Fruit fly (Drosophila melanogaster) whole organism, prepupa: ENCODE measurements around the gene Usp5.

ENCODE experiments used
- Blimp-1 ChIP-seq: fragments of 200-800 bp; sonication (Bioruptor generic); optimal IDR thresholded peaks from 3 replicates; lab custom pipeline; 2017; ENCODE audit warnings: missing biosample characterization, missing genetic modification characterization, mild to moderate bottlenecking, moderate library complexity, missing genetic modification reagents
- CG10631 ChIP-seq: fragments of 200-800 bp; sonication (Bioruptor generic); optimal IDR thresholded peaks from 2 replicates; lab custom pipeline; 2016; ENCODE audit warnings: missing biosample characterization, missing genetic modification characterization
- CG10669 ChIP-seq: fragments of 200-800 bp; sonication (Bioruptor generic); optimal IDR thresholded peaks from 3 replicates; lab custom pipeline; 2018; ENCODE audit warnings: missing biosample characterization, mild to moderate bottlenecking, missing genetic modification characterization, moderate library complexity
- CG11294 ChIP-seq: fragments of 200-800 bp; sonication (Bioruptor generic); IDR thresholded peaks from 2 replicates; pipeline ENCODE4 v1.3.6; 2022; ENCODE audit warnings: missing biosample characterization, missing genetic modification characterization
- CG15336 ChIP-seq: fragments of 200-800 bp; sonication (Bioruptor generic); IDR thresholded peaks from 2 replicates; pipeline ENCODE4 v1.3.6; 2022; ENCODE audit warnings: missing biosample characterization, missing genetic modification characterization
- CG3032 ChIP-seq: fragments of 200-800 bp; optimal IDR thresholded peaks from 2 replicates; lab custom pipeline; 2019; ENCODE audit warnings: missing biosample characterization, mild to moderate bottlenecking, missing genetic modification characterization, moderate library complexity
- CG31627 ChIP-seq: fragments of 200-800 bp; sonication (Bioruptor generic); optimal IDR thresholded peaks from 3 replicates; lab custom pipeline; 2016; ENCODE audit warnings: missing biosample characterization, missing genetic modification characterization
- CG32006 ChIP-seq: fragments of 200-800 bp; sonication (Bioruptor generic); optimal IDR thresholded peaks from 3 replicates; lab custom pipeline; 2017; ENCODE audit warnings: missing biosample characterization, mild to moderate bottlenecking, missing genetic modification characterization
- CG34406 ChIP-seq: fragments of 200-800 bp; sonication (Bioruptor generic); optimal IDR thresholded peaks from 3 replicates; lab custom pipeline; 2016; ENCODE audit warnings: missing biosample characterization, missing genetic modification characterization
- CG3919 ChIP-seq: fragments of 200-800 bp; sonication (Bioruptor generic); optimal IDR thresholded peaks from 3 replicates; lab custom pipeline; 2016; ENCODE audit warnings: missing biosample characterization, missing genetic modification characterization
- CG6276 ChIP-seq: fragments of 200-800 bp; sonication (Bioruptor generic); optimal IDR thresholded peaks from 2 replicates; lab custom pipeline; 2017; ENCODE audit warnings: missing biosample characterization, mild to moderate bottlenecking, missing genetic modification characterization
- CG6792 ChIP-seq: fragments of 200-800 bp; sonication (Bioruptor generic); optimal IDR thresholded peaks from 3 replicates; lab custom pipeline; 2016; ENCODE audit warnings: missing biosample characterization, missing genetic modification characterization
- CG7368 ChIP-seq: fragments of 200-800 bp; sonication (Bioruptor generic); optimal IDR thresholded peaks from 3 replicates; lab custom pipeline; 2016; ENCODE audit warnings: missing biosample characterization, missing genetic modification characterization
- CG8319 ChIP-seq: fragments of 200-800 bp; sonication (Bioruptor generic); optimal IDR thresholded peaks from 3 replicates; lab custom pipeline; 2016; ENCODE audit warnings: missing biosample characterization, missing genetic modification characterization
- CG8632 ChIP-seq: fragments of 200-800 bp; sonication (Bioruptor generic); optimal IDR thresholded peaks from 3 replicates; lab custom pipeline; 2016; ENCODE audit warnings: missing biosample characterization, missing genetic modification characterization
- CG9139 ChIP-seq: fragments of 200-800 bp; sonication (Bioruptor generic); optimal IDR thresholded peaks from 3 replicates; lab custom pipeline; 2017; ENCODE audit warnings: missing biosample characterization, mild to moderate bottlenecking, missing genetic modification characterization
- Eip75B ChIP-seq: fragments of 200-800 bp; sonication (Bioruptor generic); optimal IDR thresholded peaks from 3 replicates; lab custom pipeline; 2016; ENCODE audit warnings: missing biosample characterization, missing genetic modification characterization
- Eip78C ChIP-seq: fragments of 200-800 bp; sonication (Bioruptor generic); peaks from one replicate; lab custom pipeline; 2016; ENCODE audit warnings: missing biosample characterization, missing genetic modification characterization
- Ets96B ChIP-seq: fragments of 200-800 bp; optimal IDR thresholded peaks from 2 replicates; lab custom pipeline; 2019; ENCODE audit warnings: missing biosample characterization, mild to moderate bottlenecking, missing genetic modification characterization, moderate library complexity
- Hr4 ChIP-seq: fragments of 200-800 bp; sonication (Bioruptor generic); optimal IDR thresholded peaks from 3 replicates; lab custom pipeline; 2016; ENCODE audit warnings: missing biosample characterization, missing genetic modification characterization
- Lpt ChIP-seq: fragments of 200-800 bp; sonication (Bioruptor generic); optimal IDR thresholded peaks from 3 replicates; lab custom pipeline; 2016; ENCODE audit warnings: missing biosample characterization, missing genetic modification characterization
- Met ChIP-seq: fragments of 200-800 bp; sonication (Bioruptor generic); optimal IDR thresholded peaks from 3 replicates; lab custom pipeline; 2016; ENCODE audit warnings: missing biosample characterization, missing genetic modification characterization
- OdsH ChIP-seq: fragments of 200-800 bp; sonication (Bioruptor generic); optimal IDR thresholded peaks from 3 replicates; lab custom pipeline; 2016; ENCODE audit warnings: missing biosample characterization, missing genetic modification characterization
- Sox14 ChIP-seq: fragments of 200-800 bp; sonication (Bioruptor generic); optimal IDR thresholded peaks from 3 replicates; lab custom pipeline; 2016; ENCODE audit warnings: missing biosample characterization, missing genetic modification characterization
- achi ChIP-seq: fragments of 200-800 bp; sonication (Bioruptor generic); optimal IDR thresholded peaks from 3 replicates; lab custom pipeline; 2016; ENCODE audit warnings: missing biosample characterization, missing genetic modification characterization
- cyc ChIP-seq: fragments of 200-800 bp; sonication (Bioruptor generic); optimal IDR thresholded peaks from 3 replicates; lab custom pipeline; 2016; ENCODE audit warnings: missing biosample characterization, missing genetic modification characterization
- dac ChIP-seq: fragments of 200-800 bp; sonication (Bioruptor generic); optimal IDR thresholded peaks from 2 replicates; lab custom pipeline; 2017; ENCODE audit warnings: missing biosample characterization, mild to moderate bottlenecking, missing genetic modification characterization
- esn ChIP-seq: fragments of 200-800 bp; sonication (Bioruptor generic); optimal IDR thresholded peaks from 2 replicates; lab custom pipeline; 2016; ENCODE audit warnings: missing biosample characterization, mild to moderate bottlenecking, missing genetic modification characterization, moderate library complexity
- fd59A ChIP-seq: fragments of 200-800 bp; sonication (Bioruptor generic); optimal IDR thresholded peaks from 2 replicates; lab custom pipeline; 2017; ENCODE audit warnings: missing biosample characterization, mild to moderate bottlenecking, missing genetic modification characterization, missing genetic modification reagents
- fkh ChIP-seq: fragments of 200-800 bp; sonication (Bioruptor generic); optimal IDR thresholded peaks from 3 replicates; lab custom pipeline; 2017; ENCODE audit warnings: missing biosample characterization, mild to moderate bottlenecking, missing genetic modification characterization, moderate library complexity
- lz ChIP-seq: fragments of 200-800 bp; sonication (Bioruptor generic); optimal IDR thresholded peaks from 3 replicates; lab custom pipeline; 2016; ENCODE audit warnings: missing biosample characterization, missing genetic modification characterization
- net ChIP-seq: fragments of 200-800 bp; sonication (Bioruptor generic); optimal IDR thresholded peaks from 3 replicates; lab custom pipeline; 2016; ENCODE audit warnings: missing biosample characterization, missing genetic modification characterization
- salr ChIP-seq, 2 experiments: fragments of 200-800 bp; sonication (Bioruptor generic); optimal IDR thresholded peaks; 3 replicates each; lab custom pipeline; 2016 to 2018; ENCODE audit warnings: missing biosample characterization in 2 of 2, missing genetic modification characterization in 2 of 2, mild to moderate bottlenecking in 1 of 2
- spab ChIP-seq: fragments of 200-800 bp; sonication (Bioruptor generic); optimal IDR thresholded peaks from 2 replicates; lab custom pipeline; 2017; ENCODE audit warnings: missing biosample characterization, mild to moderate bottlenecking, missing genetic modification characterization, missing genetic modification reagents
- ss ChIP-seq, 2 experiments: fragments of 200-800 bp; sonication (Bioruptor generic); optimal IDR thresholded peaks; 2 replicates in 1 of 2; 3 replicates in 1 of 2; lab custom pipeline; 2017 to 2018; ENCODE audit warnings: mild to moderate bottlenecking in 2 of 2, missing biosample characterization in 2 of 2, missing genetic modification characterization in 2 of 2, moderate library complexity in 1 of 2
- svp ChIP-seq: fragments of 200-800 bp; sonication (Bioruptor generic); peaks from one replicate; lab custom pipeline; 2016; ENCODE audit warnings: missing biosample characterization, missing genetic modification characterization
- topi ChIP-seq: fragments of 200-800 bp; sonication (Bioruptor generic); optimal IDR thresholded peaks from 3 replicates; lab custom pipeline; 2016; ENCODE audit warnings: missing biosample characterization, missing genetic modification characterization
- vri ChIP-seq: fragments of 200-800 bp; sonication (Bioruptor generic); optimal IDR thresholded peaks from 3 replicates; lab custom pipeline; 2016; ENCODE audit warnings: missing biosample characterization, mild to moderate bottlenecking, missing genetic modification characterization

Gene Usp5

dm6 chr3L:3143383-3143962 lies 4.7 kb downstream of the Usp5 start, which contains the start of the genes CG11537 and Alg2:
CG11537 (minus strand) TSS chr3L:3143457.
Alg2 (plus strand) TSS chr3L:3143808.
- no peak for TF ChIP-seq topi (GFP tag; lab: Kevin White, UChicago)
- TF ChIP-seq OdsH (GFP tag; lab: Kevin White, UChicago): peak; percentile 34
- TF ChIP-seq Hr4: no peak
- TF ChIP-seq CG34406 (GFP tag; lab: Kevin White, UChicago): peak; percentile 10
- no peak for TF ChIP-seq CG9139 (GFP tag; lab: Kevin White, UChicago)
- TF ChIP-seq Ets96B: peak; percentile 10
- no peak for TF ChIP-seq CG10631 (GFP tag; lab: Kevin White, UChicago)
- peak; percentile 36 for TF ChIP-seq CG3032 (tag; lab: Kevin White, UChicago)
- TF ChIP-seq CG32006 (GFP tag; lab: Kevin White, UChicago): no peak
- TF ChIP-seq spab (GFP tag; lab: Kevin White, UChicago): no peak
- TF ChIP-seq net (GFP tag; lab: Kevin White, UChicago): no peak
- TF ChIP-seq fd59A (GFP tag; lab: Kevin White, UChicago): no peak
- TF ChIP-seq ss (GFP tag; optimal IDR thresholded peaks at IDR 0.05; lab: Kevin White, UChicago): peak in 1 of 2 experiments; percentile 12
- peak; percentile 64 for TF ChIP-seq svp (GFP tag; lab: Kevin White, UChicago)
- no peak for TF ChIP-seq CG6276
- TF ChIP-seq Lpt: no peak
- peak; percentile 11 for TF ChIP-seq CG6792 (GFP tag; lab: Kevin White, UChicago)
- TF ChIP-seq cyc (GFP tag; lab: Kevin White, UChicago): no peak
- TF ChIP-seq Eip75B (GFP tag; lab: Kevin White, UChicago): no peak
- TF ChIP-seq Met (GFP tag; lab: Kevin White, UChicago): no peak
- peak in 1 of 2 experiments; percentile 7 for TF ChIP-seq salr (GFP tag; optimal IDR thresholded peaks at IDR 0.05; lab: Kevin White, UChicago)
- peak; percentile 16 for TF ChIP-seq vri (GFP tag; lab: Kevin White, UChicago)
- TF ChIP-seq CG8632 (GFP tag; lab: Kevin White, UChicago): no peak
- peak; percentile 24 for TF ChIP-seq esn (GFP tag; lab: Kevin White, UChicago)
- no peak for TF ChIP-seq CG15336 (GFP tag; lab: Robert Waterston, UW)
- TF ChIP-seq CG7368 (GFP tag; lab: Kevin White, UChicago): no peak
- peak; percentile 40 for TF ChIP-seq Sox14 (GFP tag; lab: Kevin White, UChicago)
- peak; percentile 31 for TF ChIP-seq CG3919 (GFP tag; lab: Kevin White, UChicago)
- TF ChIP-seq achi: peak; percentile 88
- peak; percentile 15 for TF ChIP-seq CG31627
- TF ChIP-seq dac: no peak
- no peak for TF ChIP-seq CG8319 (GFP tag; lab: Kevin White, UChicago)

- TF ChIP-seq Eip78C (GFP tag; lab: Kevin White, UChicago) (peak; percentile 39), lz (GFP tag; lab: Kevin White, UChicago) (no peak), spab (GFP tag; lab: Kevin White, UChicago) (no peak), fkh (peak; percentile 65)
These were observed 5.4 kb downstream of the Usp5 start for dm6 chr3L:3142516-3143382.

- TF ChIP-seq Sox14 (GFP tag; lab: Kevin White, UChicago) (no peak), CG11294 (peak; percentile 9; the same call in 1 of the 2 replicates), Eip75B (GFP tag; lab: Kevin White, UChicago) (peak; percentile 4), CG10669 (GFP tag; lab: Kevin White, UChicago) (no peak), Blimp-1 (peak; percentile 77)
These were observed 6.7 kb downstream of the Usp5 start for dm6 chr3L:3141411-3141810.
